Fruit fly (Drosophila melanogaster): ENCODE measurements around the gene CG8952.
A peak's percentile ranks its signal among the peaks of the same experiment; 100 is the strongest.

DNA sequence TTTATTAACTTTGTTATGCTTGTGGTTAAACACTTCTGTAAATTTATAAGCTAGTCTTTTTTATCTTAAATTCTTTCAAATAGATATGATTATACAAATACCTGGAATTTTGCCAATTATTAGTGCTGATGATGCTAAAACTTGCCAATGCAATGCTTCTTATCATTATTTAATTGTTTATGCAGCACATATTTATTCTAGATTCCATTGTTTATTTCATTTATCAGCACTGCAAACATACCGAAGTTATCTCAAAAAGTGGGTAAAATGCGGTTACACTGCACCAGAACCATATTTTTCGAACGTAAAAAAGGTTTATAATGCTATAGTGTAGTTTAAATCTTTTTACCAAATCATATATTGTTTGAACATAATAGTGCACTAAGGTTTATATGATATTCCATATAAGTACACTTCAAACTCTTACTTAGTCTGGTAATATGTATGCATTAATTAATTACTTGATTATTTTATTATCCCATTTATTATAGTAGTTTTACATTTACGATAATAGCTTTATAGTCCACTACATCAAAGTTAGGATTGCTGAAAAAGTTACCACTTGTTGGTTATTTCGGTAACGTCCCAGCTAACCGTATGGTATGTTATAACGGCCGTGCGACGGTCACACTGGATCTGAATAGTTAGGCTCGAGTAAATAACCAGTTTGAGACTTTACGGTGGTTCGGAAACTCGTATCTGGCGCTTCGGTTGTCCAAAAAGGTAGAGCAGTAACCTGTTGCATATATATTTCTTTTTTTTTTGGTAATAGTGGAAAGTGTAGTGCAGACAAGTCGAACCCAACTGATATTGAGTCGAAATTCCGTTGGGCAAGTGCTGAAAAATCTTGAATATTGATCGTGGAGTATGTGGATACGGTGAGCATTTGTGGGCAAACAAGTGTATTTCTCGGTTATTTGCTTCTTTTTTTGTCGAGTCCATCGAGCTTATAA, 22.3 kb upstream of the CG8952 start, which contains the start of gene Rhp:
- TF ChIP-seq CrebA (GFP tag; optimal IDR thresholded peaks at IDR 0.05; ENCODE audit: borderline replicate concordance) (no peak), ey (GFP tag; optimal IDR thresholded peaks at IDR 0.05) (no peak), Hr83 (GFP tag; optimal IDR thresholded peaks at IDR 0.05; ENCODE audit: poor library complexity, severe bottlenecking) (peak; percentile 52), CG32264 (GFP tag; optimal IDR thresholded peaks at IDR 0.05) (peak; percentile 12), Dfd (GFP tag; optimal IDR thresholded peaks at IDR 0.05) (no peak), br (GFP tag; optimal IDR thresholded peaks at IDR 0.05) (no peak), dl (GFP tag; optimal IDR thresholded peaks at IDR 0.05; ENCODE audit: insufficient read depth in 1 of 2, partially characterized antibody in 2 of 2) (no peak), h (GFP tag; optimal IDR thresholded peaks at IDR 0.05) (peak; percentile 50), rgr (GFP tag; optimal IDR thresholded peaks at IDR 0.05) (peak; percentile 45), Myc (optimal IDR thresholded peaks at IDR 0.05) (no peak), CG9705 (GFP tag; optimal IDR thresholded peaks at IDR 0.05) (peak; percentile 41), dmrt93B (GFP tag; optimal IDR thresholded peaks at IDR 0.05) (no peak)
